Fruit fly (Drosophila melanogaster) whole organism, embryonic: Measurements from ENCODE around the gene Mur2B.
A peak's percentile ranks its signal among the peaks of the same experiment; 100 is the strongest.

Experiments
- B-H1 ChIP-seq: fragments of 200-800 bp; sonication (Bioruptor generic); IDR thresholded peaks from 3 replicates; pipeline ENCODE4 v1.3.6; 2022; ENCODE audit warnings: missing biosample characterization, missing genetic modification characterization
- B-H2 ChIP-seq: fragments of 200-800 bp; sonication (Bioruptor generic); optimal IDR thresholded peaks from 2 replicates; lab custom pipeline; 2018; ENCODE audit warnings: missing biosample characterization, mild to moderate bottlenecking, missing genetic modification characterization
- CG10209 ChIP-seq: fragments of 200-800 bp; sonication (Bioruptor generic); optimal IDR thresholded peaks from 3 replicates; lab custom pipeline; 2017; ENCODE audit warnings: missing biosample characterization, mild to moderate bottlenecking, missing genetic modification characterization, missing genetic modification reagents
- CG10267 ChIP-seq: fragments of 200-800 bp; sonication (Bioruptor generic); optimal IDR thresholded peaks from 2 replicates; lab custom pipeline; 2018; ENCODE audit warnings: missing biosample characterization, mild to moderate bottlenecking, missing genetic modification characterization, moderate library complexity
- CG10366 ChIP-seq: fragments of 200-800 bp; sonication (Bioruptor generic); IDR thresholded peaks from 2 replicates; pipeline ENCODE4 v1.3.6; 2022; ENCODE audit warnings: missing biosample characterization, missing genetic modification characterization
- CG10543 ChIP-seq: fragments of 200-800 bp; sonication (Bioruptor generic); optimal IDR thresholded peaks from 3 replicates; lab custom pipeline; 2017; ENCODE audit warnings: missing biosample characterization, mild to moderate bottlenecking, missing genetic modification characterization, moderate library complexity
- CG11085 ChIP-seq: fragments of 200-800 bp; sonication (Bioruptor generic); IDR thresholded peaks from 2 replicates; pipeline ENCODE4 v1.3.6; 2022; ENCODE audit warnings: missing biosample characterization, missing genetic modification characterization
- CG11398 ChIP-seq: fragments of 200-800 bp; sonication (Bioruptor generic); optimal IDR thresholded peaks from 2 replicates; lab custom pipeline; 2016; ENCODE audit warnings: missing biosample characterization, missing genetic modification characterization
- CG12155 ChIP-seq: fragments of 200-800 bp; sonication (Bioruptor generic); optimal IDR thresholded peaks from 3 replicates; lab custom pipeline; 2016; ENCODE audit warnings: missing biosample characterization, missing genetic modification characterization
- CG12659 ChIP-seq: fragments of 200-800 bp; sonication (Bioruptor generic); optimal IDR thresholded peaks from 3 replicates; lab custom pipeline; 2017; ENCODE audit warnings: mild to moderate bottlenecking, missing biosample characterization, missing genetic modification reagents, missing genetic modification characterization
- CG12769 ChIP-seq: fragments of 200-800 bp; sonication (Bioruptor generic); optimal IDR thresholded peaks from 2 replicates; lab custom pipeline; 2019; ENCODE audit warnings: missing biosample characterization, mild to moderate bottlenecking, missing genetic modification characterization, moderate library complexity
- CG15011 ChIP-seq: fragments of 200-800 bp; sonication (Bioruptor generic); optimal IDR thresholded peaks from 3 replicates; lab custom pipeline; 2018; ENCODE audit warnings: missing biosample characterization, mild to moderate bottlenecking, missing genetic modification characterization
- CG1529 ChIP-seq: fragments of 200-800 bp; sonication (Bioruptor generic); optimal IDR thresholded peaks from 3 replicates; lab custom pipeline; 2018; ENCODE audit warnings: missing biosample characterization, missing genetic modification characterization
- CG15514 ChIP-seq: fragments of 200-800 bp; sonication (Bioruptor generic); optimal IDR thresholded peaks from 3 replicates; lab custom pipeline; 2017; ENCODE audit warnings: missing biosample characterization, missing genetic modification characterization, mild to moderate bottlenecking, moderate library complexity, missing genetic modification reagents
- CG15601 ChIP-seq: fragments of 200-800 bp; sonication (Bioruptor generic); optimal IDR thresholded peaks from 3 replicates; lab custom pipeline; 2019; ENCODE audit warnings: missing biosample characterization, mild to moderate bottlenecking, missing genetic modification characterization, moderate library complexity
- CG1792 ChIP-seq: fragments of 200-800 bp; sonication (Bioruptor generic); optimal IDR thresholded peaks from 2 replicates; lab custom pipeline; 2016; ENCODE audit warnings: missing biosample characterization, missing genetic modification characterization
- CG1832 ChIP-seq: fragments of 200-800 bp; sonication (Bioruptor generic); optimal IDR thresholded peaks from 2 replicates; lab custom pipeline; 2017; ENCODE audit warnings: missing biosample characterization, mild to moderate bottlenecking, missing genetic modification characterization, inconsistent platforms
- CG2678 ChIP-seq: fragments of 200-800 bp; sonication (Bioruptor generic); optimal IDR thresholded peaks from 3 replicates; lab custom pipeline; 2019; ENCODE audit warnings: missing biosample characterization, mild to moderate bottlenecking, missing genetic modification characterization, moderate library complexity
- CG2875 ChIP-seq: fragments of 200-800 bp; sonication (Bioruptor generic); optimal IDR thresholded peaks from 2 replicates; lab custom pipeline; 2017; ENCODE audit warnings: missing biosample characterization, mild to moderate bottlenecking, missing genetic modification characterization, missing genetic modification reagents
- CG31224 ChIP-seq: fragments of 200-800 bp; sonication (Bioruptor generic); IDR thresholded peaks from 2 replicates; pipeline ENCODE4 v1.3.6; 2022; ENCODE audit warnings: missing biosample characterization, missing genetic modification characterization
- CG32772 ChIP-seq: fragments of 200-800 bp; sonication (Bioruptor generic); IDR thresholded peaks from 2 replicates; pipeline ENCODE4 v1.3.6; 2022; ENCODE audit warnings: missing biosample characterization, missing genetic modification characterization
- CG3995 ChIP-seq: fragments of 200-800 bp; sonication (Bioruptor generic); optimal IDR thresholded peaks from 3 replicates; lab custom pipeline; 2016; ENCODE audit warnings: missing biosample characterization, missing genetic modification characterization
- CG4282 ChIP-seq: fragments of 200-800 bp; sonication (Bioruptor generic); optimal IDR thresholded peaks from 2 replicates; lab custom pipeline; 2016; ENCODE audit warnings: missing biosample characterization, missing genetic modification characterization
- CG4404 ChIP-seq: fragments of 200-800 bp; sonication (Bioruptor generic); IDR thresholded peaks from 2 replicates; pipeline ENCODE4 v1.3.6; 2022; ENCODE audit warnings: missing biosample characterization, missing genetic modification characterization
- CG4424 ChIP-seq: fragments of 200-800 bp; sonication (Bioruptor generic); optimal IDR thresholded peaks from 3 replicates; lab custom pipeline; 2016; ENCODE audit warnings: missing biosample characterization, missing genetic modification characterization
- CG5245 ChIP-seq: fragments of 200-800 bp; sonication (Bioruptor generic); optimal IDR thresholded peaks from 3 replicates; lab custom pipeline; 2016; ENCODE audit warnings: missing biosample characterization, missing genetic modification characterization
- CG6791 ChIP-seq: fragments of 200-800 bp; sonication (Bioruptor generic); IDR thresholded peaks from 3 replicates; pipeline ENCODE4 v1.3.6; 2022; ENCODE audit warnings: missing biosample characterization, missing genetic modification characterization; ENCODE audit not compliant: partially characterized antibody
- CG7745 ChIP-seq: fragments of 200-800 bp; sonication (Bioruptor generic); optimal IDR thresholded peaks from 2 replicates; lab custom pipeline; 2018; ENCODE audit warnings: missing biosample characterization, mild to moderate bottlenecking, missing genetic modification characterization, moderate library complexity
- CG8089 ChIP-seq: fragments of 200-800 bp; sonication (Bioruptor generic); optimal IDR thresholded peaks from 3 replicates; lab custom pipeline; 2016; ENCODE audit warnings: missing biosample characterization, missing genetic modification characterization
- CG8388 ChIP-seq: fragments of 200-800 bp; sonication (Bioruptor generic); optimal IDR thresholded peaks from 2 replicates; lab custom pipeline; 2019; ENCODE audit warnings: missing biosample characterization, mild to moderate bottlenecking, missing genetic modification characterization, moderate library complexity
- CG9437 ChIP-seq: fragments of 200-800 bp; sonication (Bioruptor generic); optimal IDR thresholded peaks from 2 replicates; lab custom pipeline; 2018; ENCODE audit warnings: missing biosample characterization, mild to moderate bottlenecking, missing genetic modification characterization
- CoRest ChIP-seq: fragments of 200-800 bp; sonication (Bioruptor generic); optimal IDR thresholded peaks from 3 replicates; lab custom pipeline; 2018; ENCODE audit warnings: missing biosample characterization, mild to moderate bottlenecking, missing genetic modification characterization, moderate library complexity
- Fer2 ChIP-seq: fragments of 200-800 bp; sonication (Bioruptor generic); optimal IDR thresholded peaks from 2 replicates; lab custom pipeline; 2018; ENCODE audit warnings: missing biosample characterization, mild to moderate bottlenecking, missing genetic modification characterization, moderate library complexity
- Gsc ChIP-seq: fragments of 200-800 bp; sonication (Bioruptor generic); IDR thresholded peaks from 2 replicates; pipeline ENCODE4 v1.3.6; 2022; ENCODE audit warnings: missing biosample characterization, missing genetic modification characterization
- Jarid2 ChIP-seq: fragments of 200-800 bp; sonication (Bioruptor generic); optimal IDR thresholded peaks from 3 replicates; lab custom pipeline; 2017; ENCODE audit warnings: mild to moderate bottlenecking, missing biosample characterization, missing genetic modification reagents, missing genetic modification characterization
- chn ChIP-seq: fragments of 200-800 bp; sonication (Bioruptor generic); optimal IDR thresholded peaks from 2 replicates; lab custom pipeline; 2016; ENCODE audit warnings: missing biosample characterization, missing genetic modification characterization
- crp ChIP-seq, 2 experiments: fragments of 200-800 bp; sonication (Bioruptor generic); optimal IDR thresholded peaks; 2 replicates in 1 of 2; 3 replicates in 1 of 2; lab custom pipeline; 2017; ENCODE audit warnings: missing biosample characterization in 2 of 2, missing genetic modification characterization in 2 of 2, mild to moderate bottlenecking in 1 of 2, moderate library complexity in 1 of 2
- grau ChIP-seq: fragments of 200-800 bp; optimal IDR thresholded peaks from 3 replicates; lab custom pipeline; 2019; ENCODE audit warnings: missing biosample characterization, mild to moderate bottlenecking, missing genetic modification characterization, moderate library complexity
- lmd ChIP-seq: fragments of 200-800 bp; sonication (Bioruptor generic); IDR thresholded peaks from 2 replicates; pipeline ENCODE4 v1.3.6; 2022; ENCODE audit warnings: missing biosample characterization, missing genetic modification characterization
- phol ChIP-seq: fragments of 200-800 bp; sonication (Bioruptor generic); optimal IDR thresholded peaks from 3 replicates; lab custom pipeline; 2018; ENCODE audit warnings: missing biosample characterization, mild to moderate bottlenecking, missing genetic modification characterization, moderate library complexity
- pita ChIP-seq: fragments of 200-800 bp; sonication (Bioruptor generic); optimal IDR thresholded peaks from 2 replicates; lab custom pipeline; 2017; ENCODE audit warnings: missing biosample characterization, mild to moderate bottlenecking, missing genetic modification characterization
- pzg ChIP-seq: fragments of 200-800 bp; sonication (Bioruptor generic); optimal IDR thresholded peaks from 3 replicates; lab custom pipeline; 2018; ENCODE audit warnings: missing biosample characterization, mild to moderate bottlenecking, missing genetic modification characterization, moderate library complexity
- salm ChIP-seq: fragments of 200-800 bp; sonication (Bioruptor generic); optimal IDR thresholded peaks from 2 replicates; lab custom pipeline; 2018; ENCODE audit warnings: missing biosample characterization, mild to moderate bottlenecking, missing genetic modification characterization
- schlank ChIP-seq: fragments of 200-800 bp; sonication (Bioruptor generic); optimal IDR thresholded peaks from 2 replicates; lab custom pipeline; 2018; ENCODE audit warnings: missing biosample characterization, mild to moderate bottlenecking, missing genetic modification characterization
- sens ChIP-seq: fragments of 200-800 bp; sonication (Bioruptor generic); peaks from one replicate; lab custom pipeline; 2016; ENCODE audit warnings: missing biosample characterization, missing genetic modification characterization
- tna ChIP-seq: fragments of 200-800 bp; sonication (Bioruptor generic); IDR thresholded peaks from 2 replicates; pipeline ENCODE4 v1.3.6; 2022; ENCODE audit warnings: missing biosample characterization, missing genetic modification characterization; ENCODE audit not compliant: partially characterized antibody
- trem ChIP-seq: fragments of 200-800 bp; optimal IDR thresholded peaks from 3 replicates; lab custom pipeline; 2019; ENCODE audit warnings: missing biosample characterization, mild to moderate bottlenecking, missing genetic modification characterization, moderate library complexity
- vnd ChIP-seq: fragments of 200-800 bp; sonication (Bioruptor generic); IDR thresholded peaks from 3 replicates; pipeline ENCODE4 v1.3.6; 2022; ENCODE audit warnings: missing biosample characterization, missing genetic modification characterization; ENCODE audit not compliant: partially characterized antibody
- vvl ChIP-seq: fragments of 200-800 bp; sonication (Bioruptor generic); IDR thresholded peaks from 2 replicates; pipeline ENCODE4 v1.3.6; 2022; ENCODE audit warnings: missing biosample characterization, missing genetic modification characterization
- zf30C ChIP-seq: fragments of 200-800 bp; sonication (Bioruptor generic); optimal IDR thresholded peaks from 3 replicates; lab custom pipeline; 2018; ENCODE audit warnings: missing biosample characterization, mild to moderate bottlenecking, missing genetic modification characterization

Mur2B gene

DNA sequence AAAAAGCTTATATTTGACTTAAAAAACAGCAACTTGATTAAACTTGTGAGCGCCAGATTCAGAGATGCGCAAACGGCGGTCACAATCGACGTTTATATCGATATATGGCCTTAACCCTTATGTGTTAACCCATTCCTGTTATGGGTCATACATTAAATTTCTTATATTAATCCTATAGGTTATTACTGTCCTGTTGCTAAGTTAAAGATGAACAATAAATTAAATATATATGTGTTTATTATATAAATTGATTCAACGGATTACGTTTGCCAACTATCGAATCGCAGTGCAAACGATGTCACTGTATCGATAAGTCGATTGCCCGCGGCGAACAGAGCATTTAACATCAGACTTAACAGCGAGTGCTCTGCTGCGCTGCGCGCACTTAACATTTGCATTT is 626 bp upstream of the Mur2B start, which contains the start of the genes CG3740 and hfw (continued):
- TF ChIP-seq CG15514 (GFP tag; lab: Kevin White, UChicago) (peak; percentile 44), CG8089 (GFP tag; lab: Kevin White, UChicago) (peak; percentile 6), CG12155 (GFP tag; lab: Kevin White, UChicago) (peak; percentile 69), trem (tag; lab: Kevin White, UChicago) (peak; percentile 74), CG9437 (GFP tag; lab: Kevin White, UChicago) (peak; percentile 45), CG1792 (GFP tag; lab: Kevin White, UChicago) (no peak), lmd (GFP tag; lab: Robert Waterston, UW) (peak; percentile 80), CG2678 (tag; lab: Kevin White, UChicago) (no peak), CG5245 (GFP tag; lab: Kevin White, UChicago) (peak; percentile 33), CG1529 (no peak), CG8388 (GFP tag; lab: Kevin White, UChicago) (peak; percentile 49), CG15601 (tag; lab: Kevin White, UChicago) (no peak), CG10543 (GFP tag; lab: Kevin White, UChicago) (no peak), CG1832 (GFP tag; lab: Kevin White, UChicago) (no peak), sens (no peak), vvl (GFP tag; lab: Robert Waterston, UW) (peak; percentile 81), CG10366 (peak; percentile 71), CoRest (tag; lab: Kevin White, UChicago) (peak; percentile 78), CG15011 (GFP tag; lab: Kevin White, UChicago) (no peak), CG10267 (tag; lab: Kevin White, UChicago) (peak; percentile 66), CG4404 (GFP tag; lab: Robert Waterston, UW) (peak; percentile 64), tna (peak; percentile 78; the same call in 1 of the 2 replicates), zf30C (GFP tag; lab: Kevin White, UChicago) (no peak), CG3995 (GFP tag; lab: Kevin White, UChicago) (peak; percentile 89), schlank (tag; lab: Kevin White, UChicago) (no peak), CG4424 (peak; percentile 73), pzg (peak; percentile 41), CG2875 (GFP tag; lab: Kevin White, UChicago) (no peak), CG31224 (GFP tag; lab: Robert Waterston, UW) (peak; percentile 60), CG12659 (GFP tag; lab: Kevin White, UChicago) (peak; percentile 79), crp (GFP tag; optimal IDR thresholded peaks at IDR 0.05; lab: Kevin White, UChicago) (peak in 1 of 2 experiments; percentile 24), CG6791 (peak; percentile 83), salm (tag; lab: Kevin White, UChicago) (peak; percentile 4), pita (GFP tag; lab: Kevin White, UChicago) (no peak), CG11085 (peak; percentile 67), Jarid2 (no peak), grau (tag; lab: Kevin White, UChicago) (peak; percentile 78), chn (GFP tag; lab: Kevin White, UChicago) (peak; percentile 6), B-H1 (GFP tag; lab: Robert Waterston, UW) (peak; percentile 48; the same call in 2 of the 3 replicates), Gsc (GFP tag; lab: Robert Waterston, UW) (no peak), CG12769 (no peak), CG11398 (GFP tag; lab: Kevin White, UChicago) (no peak), CG7745 (tag; lab: Kevin White, UChicago) (no peak), Fer2 (peak; percentile 46), vnd (GFP tag; lab: Robert Waterston, UW) (peak; percentile 91), B-H2 (GFP tag; lab: Kevin White, UChicago) (peak; percentile 47), CG4282 (GFP tag; lab: Kevin White, UChicago) (no peak), phol (peak; percentile 83), CG10209 (GFP tag; lab: Kevin White, UChicago) (peak; percentile 62), CG32772 (GFP tag; lab: Robert Waterston, UW) (peak; percentile 74)
